Fruit fly (Drosophila melanogaster) whole organism, pupa: ENCODE results near the gene CG43672.

Source experiments
- CG12605 ChIP-seq: fragments of 200-800 bp; sonication (Bioruptor generic); IDR thresholded peaks from 2 replicates; pipeline ENCODE4 v1.3.6; 2022; ENCODE audit warnings: missing biosample characterization, missing genetic modification characterization
- CG14655 ChIP-seq: fragments of 200-800 bp; sonication (Bioruptor generic); optimal IDR thresholded peaks from 3 replicates; lab custom pipeline; 2017; ENCODE audit warnings: mild to moderate bottlenecking, missing biosample characterization, missing genetic modification reagents, missing genetic modification characterization
- CG4496 ChIP-seq: fragments of 200-800 bp; sonication (Bioruptor generic); IDR thresholded peaks from 3 replicates; pipeline ENCODE4 v1.3.6; 2022; ENCODE audit warnings: missing biosample characterization, missing genetic modification characterization
- CG8159 ChIP-seq: fragments of 200-800 bp; sonication (Bioruptor generic); optimal IDR thresholded peaks from 3 replicates; lab custom pipeline; 2018; ENCODE audit warnings: missing biosample characterization, mild to moderate bottlenecking, missing genetic modification characterization, moderate library complexity
- EcR ChIP-seq: fragments of 200-800 bp; sonication (Bioruptor generic); optimal IDR thresholded peaks from 3 replicates; lab custom pipeline; 2019; ENCODE audit warnings: missing biosample characterization, missing genetic modification characterization, mild to moderate bottlenecking, moderate library complexity, missing genetic modification reagents
- Pif1A ChIP-seq: fragments of 200-800 bp; sonication (Bioruptor generic); optimal IDR thresholded peaks from 3 replicates; lab custom pipeline; 2016; ENCODE audit warnings: missing biosample characterization, missing genetic modification characterization

DNA sequence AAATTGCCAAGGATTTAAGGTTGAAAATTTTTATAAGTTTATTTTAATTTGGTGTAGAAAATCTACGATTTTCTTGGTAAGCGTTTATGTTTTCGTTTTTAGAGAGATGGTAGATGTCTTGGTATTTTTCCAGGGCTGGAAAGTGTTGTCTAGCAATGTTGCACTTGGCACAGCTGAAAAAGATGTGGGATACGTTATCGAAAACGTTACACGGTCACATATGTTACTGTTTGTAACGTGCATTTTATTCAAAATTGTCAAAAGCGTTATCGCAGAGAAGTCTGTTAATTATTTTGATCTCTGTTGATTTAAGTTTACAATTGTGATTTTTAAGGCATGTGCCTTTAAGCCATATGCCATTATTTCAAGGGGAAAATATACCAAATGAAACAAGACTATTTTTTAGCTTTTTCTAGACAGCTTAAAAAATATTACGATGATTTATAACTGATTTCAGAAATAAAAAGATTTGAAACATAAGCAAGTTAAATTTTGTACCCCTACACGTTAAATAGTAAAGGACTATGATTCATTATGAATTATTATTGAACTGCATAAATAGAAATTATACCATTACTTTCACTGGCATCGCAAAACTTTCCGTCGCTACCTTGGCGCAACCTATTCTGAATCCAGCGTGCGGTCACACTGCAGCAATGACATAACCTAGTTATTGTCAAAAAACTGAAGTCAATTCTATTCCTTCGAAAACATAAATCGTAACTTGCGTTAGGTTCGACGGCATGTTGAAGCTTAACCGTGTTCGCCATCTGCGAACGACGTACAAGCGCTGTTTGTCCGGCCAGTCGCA is 12.9 kb downstream of the CG43672 start, which contains the start of the genes Paf-AHalpha and mRpS30:
- TF ChIP-seq Pif1A (no peak), EcR (GFP tag; lab: Kevin White, UChicago) (no peak), CG4496 (GFP tag; lab: Robert Waterston, UW) (no peak), CG8159 (no peak), CG12605 (no peak), CG14655 (GFP tag; lab: Kevin White, UChicago) (no peak)
